Worm (Caenorhabditis elegans): ENCODE data around the gene cyp-13A5.

Gene cyp-13A5

ce11 chrII:9829108-9829507 is 28.9 kb upstream of the cyp-13A5 start, which contains the start of gene ZK938.1:
Gene ZK938.1 (plus strand): TSS chrII:9829408.
- no peak for TF ChIP-seq npax-4 (tag; optimal IDR thresholded peaks at IDR 0.05)
- no peak for TF ChIP-seq ceh-22 (tag; optimal IDR thresholded peaks at IDR 0.05)
- no peak for TF ChIP-seq ceh-31 (tag; optimal IDR thresholded peaks at IDR 0.05)
- TF ChIP-seq dmd-4 (tag; optimal IDR thresholded peaks at IDR 0.05; ENCODE audit: borderline replicate concordance), result no peak
- no peak for TF ChIP-seq ets-4 (tag; optimal IDR thresholded peaks at IDR 0.05)
- no peak for TF ChIP-seq sox-2 (GFP tag; IDR thresholded peaks at IDR 0.05)
- TF ChIP-seq ceh-2 (tag; optimal IDR thresholded peaks at IDR 0.05), result no peak
- no peak for TF ChIP-seq ceh-30 (tag; optimal IDR thresholded peaks at IDR 0.05)
- TF ChIP-seq odd-2 (tag; optimal IDR thresholded peaks at IDR 0.05), result no peak
- TF ChIP-seq ttx-3 (tag; optimal IDR thresholded peaks at IDR 0.05), result no peak
- TF ChIP-seq fax-1 (tag; optimal IDR thresholded peaks at IDR 0.05), result no peak
- TF ChIP-seq hlh-15 (tag; optimal IDR thresholded peaks at IDR 0.05), result no peak
- TF ChIP-seq ahr-1 (tag; optimal IDR thresholded peaks at IDR 0.05), result no peak
- no peak for TF ChIP-seq C08G9.2 (tag; optimal IDR thresholded peaks at IDR 0.05)

ce11 chrII:9828502-9828901 is 28.3 kb upstream of the cyp-13A5 start:
- TF ChIP-seq ttx-3 (tag; optimal IDR thresholded peaks at IDR 0.05), result no peak
- no peak for TF ChIP-seq hlh-6 (tag; optimal IDR thresholded peaks at IDR 0.05)
- no peak for TF ChIP-seq syd-9 (tag; optimal IDR thresholded peaks at IDR 0.05)
- peak; percentile 69 for TF ChIP-seq ceh-34 (tag; optimal IDR thresholded peaks at IDR 0.05)

ce11 chrII:9827852-9828251 is 27.7 kb upstream of the cyp-13A5 start, which contains the start of gene eyg-1:
Gene eyg-1 (minus strand): TSS chrII:9827952.
- TF ChIP-seq pat-9 (tag; optimal IDR thresholded peaks at IDR 0.05) (no peak), pax-1 (tag; optimal IDR thresholded peaks at IDR 0.05) (no peak), nhr-11 (tag; optimal IDR thresholded peaks at IDR 0.05) (no peak), mec-3 (tag; optimal IDR thresholded peaks at IDR 0.05; ENCODE audit: borderline replicate concordance) (no peak), C08G9.2 (tag; optimal IDR thresholded peaks at IDR 0.05) (no peak), unc-3 (GFP tag; conservative IDR thresholded peaks at IDR 0.05) (no peak), unc-3 (tag; optimal IDR thresholded peaks at IDR 0.05) (no peak), pha-4 (tag; optimal IDR thresholded peaks at IDR 0.05) (no peak), hlh-30 (tag; optimal IDR thresholded peaks at IDR 0.05; ENCODE audit: insufficient read depth) (no peak), lim-6 (tag; optimal IDR thresholded peaks at IDR 0.05) (no peak), eyg-1 (tag; optimal IDR thresholded peaks at IDR 0.05) (no peak), hlh-13 (GFP tag; optimal IDR thresholded peaks at IDR 0.05) (no peak), nfya-1 (tag; optimal IDR thresholded peaks at IDR 0.05) (no peak), ceh-45 (GFP tag; IDR thresholded peaks at IDR 0.05) (no peak), ceh-24 (tag; optimal IDR thresholded peaks at IDR 0.05) (no peak), sox-2 (GFP tag; IDR thresholded peaks at IDR 0.05) (no peak), dve-1 (tag; optimal IDR thresholded peaks at IDR 0.05) (no peak), odd-2 (tag; optimal IDR thresholded peaks at IDR 0.05) (no peak), npax-4 (tag; optimal IDR thresholded peaks at IDR 0.05) (no peak), ceh-31 (tag; optimal IDR thresholded peaks at IDR 0.05) (no peak), ref-2 (tag; optimal IDR thresholded peaks at IDR 0.05) (no peak)

- no peak for TF ChIP-seq sox-2 (GFP tag; IDR thresholded peaks at IDR 0.05)
- TF ChIP-seq nhr-232 (tag; optimal IDR thresholded peaks at IDR 0.05), result no peak
- TF ChIP-seq lin-11 (tag; optimal IDR thresholded peaks at IDR 0.05), result no peak
- no peak for TF ChIP-seq pha-2 (tag; optimal IDR thresholded peaks at IDR 0.05)
- no peak for TF ChIP-seq rnt-1 (tag; optimal IDR thresholded peaks at IDR 0.05)
- no peak for TF ChIP-seq hlh-8 (tag; optimal IDR thresholded peaks at IDR 0.05)
- TF ChIP-seq ceh-2 (tag; optimal IDR thresholded peaks at IDR 0.05), result no peak
- TF ChIP-seq ceh-30 (tag; optimal IDR thresholded peaks at IDR 0.05), result no peak
- TF ChIP-seq ceh-19 (GFP tag; optimal IDR thresholded peaks at IDR 0.05), result no peak
- no peak for TF ChIP-seq T23F11.4 (GFP tag; optimal IDR thresholded peaks at IDR 0.05)
- no peak for TF ChIP-seq tbx-2 (tag; optimal IDR thresholded peaks at IDR 0.05)
Measured at ce11 chrII:9826946-9827345, 26.8 kb upstream of the cyp-13A5 start.
